Fruit fly (Drosophila melanogaster) whole organism, wandering third instar larva: ENCODE measurements around the gene CG14237.
A peak's percentile ranks its signal among the peaks of the same experiment; 100 is the strongest.

Source experiments
- Abd-B ChIP-seq: fragments of >200 bp; optimal IDR thresholded peaks from 2 replicates; lab custom pipeline; 2017; ENCODE audit warnings: missing biosample characterization, missing genetic modification characterization
- CG32264 ChIP-seq: fragments of 200-800 bp; sonication (Bioruptor generic); optimal IDR thresholded peaks from 2 replicates; lab custom pipeline; 2016; ENCODE audit warnings: missing biosample characterization, missing genetic modification characterization
- CG9705 ChIP-seq: fragments of 200-800 bp; sonication (Bioruptor generic); optimal IDR thresholded peaks from 2 replicates; lab custom pipeline; 2018; ENCODE audit warnings: missing biosample characterization, mild to moderate bottlenecking, missing genetic modification characterization
- CrebA ChIP-seq: fragments of 200-800 bp; sonication (Bioruptor generic); optimal IDR thresholded peaks from 2 replicates; lab custom pipeline; 2016; ENCODE audit warnings: missing biosample characterization, mild to moderate bottlenecking, missing genetic modification characterization, borderline replicate concordance
- Dfd ChIP-seq: fragments of >200 bp; optimal IDR thresholded peaks from 2 replicates; lab custom pipeline; 2017; ENCODE audit warnings: missing biosample characterization, missing genetic modification characterization
- Dif ChIP-seq: fragments of 200-275, 200-300 bp; sonication (Bioruptor generic); optimal IDR thresholded peaks from 2 replicates; lab custom pipeline; 2018; ENCODE audit warnings: missing biosample characterization, missing genetic modification characterization; ENCODE audit not compliant: partially characterized antibody
- GATAd ChIP-seq: sonication (Bioruptor generic); optimal IDR thresholded peaks from 2 replicates; lab custom pipeline; 2016; ENCODE audit warnings: missing biosample characterization, missing genetic modification characterization
- HLH106 ChIP-seq: fragments of 200-800 bp; optimal IDR thresholded peaks from 3 replicates; lab custom pipeline; 2019; ENCODE audit warnings: missing biosample characterization, mild to moderate bottlenecking, missing genetic modification characterization, moderate library complexity
- Hnf4 ChIP-seq: fragments of 200-800 bp; sonication (Bioruptor generic); optimal IDR thresholded peaks from 2 replicates; lab custom pipeline; 2016; ENCODE audit warnings: missing biosample characterization, mild to moderate bottlenecking, missing genetic modification characterization
- Hr78 ChIP-seq: fragments of >200 bp; optimal IDR thresholded peaks from 2 replicates; lab custom pipeline; 2017; ENCODE audit warnings: missing biosample characterization, missing genetic modification characterization
- Hr83 ChIP-seq: fragments of 200-300 bp; sonication (Bioruptor generic); optimal IDR thresholded peaks from 2 replicates; lab custom pipeline; 2016; ENCODE audit warnings: missing biosample characterization, mild to moderate bottlenecking, missing genetic modification characterization, moderate library complexity; ENCODE audit not compliant: poor library complexity, severe bottlenecking
- Jra ChIP-seq: sonication (Bioruptor generic); optimal IDR thresholded peaks from 2 replicates; lab custom pipeline; 2016; ENCODE audit warnings: missing biosample characterization, missing genetic modification characterization
- Mio ChIP-seq: sonication (Bioruptor generic); optimal IDR thresholded peaks from 2 replicates; lab custom pipeline; 2016; ENCODE audit warnings: missing biosample characterization, missing genetic modification characterization
- N ChIP-seq: fragments of >200 bp; optimal IDR thresholded peaks from 2 replicates; lab custom pipeline; 2018; ENCODE audit warnings: missing biosample characterization, missing external identifiers, missing genetic modification characterization
- OdsH ChIP-seq: fragments of 200-800 bp; sonication (Bioruptor generic); optimal IDR thresholded peaks from 2 replicates; lab custom pipeline; 2016; ENCODE audit warnings: missing biosample characterization, mild to moderate bottlenecking, missing genetic modification characterization
- Rel ChIP-seq, 2 experiments: fragments of 200-800 bp; sonication (Bioruptor generic) in 1 of 2; optimal IDR thresholded peaks; 2 replicates in 1 of 2; 3 replicates in 1 of 2; lab custom pipeline; 2016 to 2019; ENCODE audit warnings: mild to moderate bottlenecking in 2 of 2, missing biosample characterization in 2 of 2, missing genetic modification characterization in 2 of 2, moderate library complexity in 1 of 2
- Sp1 ChIP-seq: fragments of 200-800 bp; sonication (Bioruptor generic); optimal IDR thresholded peaks from 3 replicates; lab custom pipeline; 2019; ENCODE audit warnings: missing biosample characterization, mild to moderate bottlenecking, missing genetic modification characterization, moderate library complexity
- Vsx2 ChIP-seq: fragments of 200-300, 225-300 bp; sonication (Bioruptor generic); optimal IDR thresholded peaks from 2 replicates; lab custom pipeline; 2018; ENCODE audit warnings: missing biosample characterization, missing genetic modification characterization; ENCODE audit not compliant: partially characterized antibody
- br ChIP-seq: fragments of 200-800 bp; sonication (Bioruptor generic); optimal IDR thresholded peaks from 2 replicates; lab custom pipeline; 2016; ENCODE audit warnings: missing biosample characterization, missing genetic modification characterization
- brk ChIP-seq: fragments of 200-800 bp; sonication (Bioruptor generic); optimal IDR thresholded peaks from 2 replicates; lab custom pipeline; 2016; ENCODE audit warnings: missing biosample characterization, mild to moderate bottlenecking, missing genetic modification characterization
- dl ChIP-seq, 2 experiments: fragments of 175-275, 200-275 bp in 1 of 2; fragments of 200-275 bp in 1 of 2; sonication (Bioruptor generic); optimal IDR thresholded peaks; lab custom pipeline; 2018; ENCODE audit warnings: mild to moderate bottlenecking in 2 of 2, missing biosample characterization in 2 of 2, missing genetic modification characterization in 2 of 2, moderate library complexity in 2 of 2; ENCODE audit not compliant: partially characterized antibody in 2 of 2, insufficient read depth in 1 of 2
- dsf ChIP-seq: sonication (Bioruptor generic); optimal IDR thresholded peaks from 2 replicates; lab custom pipeline; 2016; ENCODE audit warnings: missing biosample characterization, missing genetic modification characterization, borderline replicate concordance
- fru ChIP-seq: fragments of 200-800 bp; sonication (Bioruptor generic); optimal IDR thresholded peaks from 3 replicates; lab custom pipeline; 2016; ENCODE audit warnings: missing biosample characterization, mild to moderate bottlenecking, missing genetic modification characterization
- h ChIP-seq: fragments of 200-800 bp; sonication (Bioruptor generic); optimal IDR thresholded peaks from 3 replicates; lab custom pipeline; 2016; ENCODE audit warnings: missing biosample characterization, mild to moderate bottlenecking, missing genetic modification characterization
- jim ChIP-seq: fragments of 175-275, 200-325 bp; sonication (Bioruptor generic); optimal IDR thresholded peaks from 2 replicates; lab custom pipeline; 2016; ENCODE audit warnings: missing biosample characterization, mild to moderate bottlenecking, missing genetic modification characterization
- pan ChIP-seq: fragments of >200 bp; optimal IDR thresholded peaks from 2 replicates; lab custom pipeline; 2017
- psq ChIP-seq: fragments of 200-800 bp; sonication (Bioruptor generic); optimal IDR thresholded peaks from 3 replicates; lab custom pipeline; 2017; ENCODE audit warnings: missing biosample characterization, mild to moderate bottlenecking, missing genetic modification characterization, moderate library complexity
- rgr ChIP-seq: fragments of 200-800 bp; sonication (Bioruptor generic); optimal IDR thresholded peaks from 3 replicates; lab custom pipeline; 2016; ENCODE audit warnings: missing biosample characterization, mild to moderate bottlenecking, missing genetic modification characterization
- sv ChIP-seq: fragments of 200-800 bp; sonication (Bioruptor generic); optimal IDR thresholded peaks from 3 replicates; lab custom pipeline; 2016; ENCODE audit warnings: missing biosample characterization, missing genetic modification characterization
- woc ChIP-seq: sonication (Bioruptor generic); optimal IDR thresholded peaks from 2 replicates; lab custom pipeline; 2016; ENCODE audit warnings: missing biosample characterization, mild to moderate bottlenecking, missing genetic modification characterization

Gene CG14237

dm6 chr3R:26461226-26461805 is 4.6 kb downstream of the CG14237 start, which contains the start of gene CG5455:
TSS of gene CG5455 (plus strand) at chr3R:26461527.
- TF ChIP-seq br (GFP tag; lab: Kevin White, UChicago) (peak; percentile 33), rgr (peak; percentile 50), Jra (GFP tag; lab: Kevin White, UChicago) (peak; percentile 26), CG9705 (GFP tag; lab: Kevin White, UChicago) (no peak), OdsH (peak; percentile 28), Dif (GFP tag; lab: Kevin White, UChicago) (peak; percentile 1), fru (GFP tag; lab: Kevin White, UChicago) (peak; percentile 24), h (GFP tag; lab: Kevin White, UChicago) (peak; percentile 67), Mio (GFP tag; lab: Kevin White, UChicago) (no peak), Abd-B (GFP tag; lab: Kevin White, UChicago) (no peak), brk (GFP tag; lab: Kevin White, UChicago) (no peak)

dm6 chr3R:26462173-26462959 is 5.7 kb downstream of the CG14237 start:
- TF ChIP-seq Dfd (GFP tag; lab: Kevin White, UChicago) (no peak), Rel (GFP tag; optimal IDR thresholded peaks at IDR 0.05; lab: Kevin White, UChicago) (no peak), Rel (tag; optimal IDR thresholded peaks at IDR 0.05; lab: Kevin White, UChicago) (no peak), pan (no peak), dsf (GFP tag; lab: Kevin White, UChicago) (no peak), HLH106 (tag; lab: Kevin White, UChicago) (no peak)

dm6 chr3R:26463146-26463545 is 6.5 kb downstream of the CG14237 start:
- TF ChIP-seq dl (GFP tag; optimal IDR thresholded peaks at IDR 0.05; lab: Kevin White, UChicago; ENCODE audit: insufficient read depth in 1 of 2, partially characterized antibody in 2 of 2) = no peak
- TF ChIP-seq OdsH = no peak
- TF ChIP-seq GATAd = no peak
- TF ChIP-seq woc (GFP tag; lab: Kevin White, UChicago) = no peak
- no peak for TF ChIP-seq brk (GFP tag; lab: Kevin White, UChicago)
- no peak for TF ChIP-seq h (GFP tag; lab: Kevin White, UChicago)
- no peak for TF ChIP-seq sv (GFP tag; lab: Kevin White, UChicago)
- TF ChIP-seq CrebA = no peak
- TF ChIP-seq fru (GFP tag; lab: Kevin White, UChicago) = no peak
- no peak for TF ChIP-seq Hr83
- no peak for TF ChIP-seq Sp1 (GFP tag; lab: Kevin White, UChicago)
- TF ChIP-seq Abd-B (GFP tag; lab: Kevin White, UChicago) = no peak
- no peak for TF ChIP-seq psq (GFP tag; lab: Kevin White, UChicago)
- no peak for TF ChIP-seq Hr78 (GFP tag; lab: Kevin White, UChicago)
- no peak for TF ChIP-seq jim (GFP tag; lab: Kevin White, UChicago)
- no peak for TF ChIP-seq Vsx2 (GFP tag; lab: Kevin White, UChicago)
- TF ChIP-seq CG32264 = no peak
- TF ChIP-seq dsf (GFP tag; lab: Kevin White, UChicago) = no peak

- TF ChIP-seq OdsH = no peak
Measured at dm6 chr3R:26463558-26463957, 6.9 kb downstream of the CG14237 start.

dm6 chr3R:26464370-26464769 is 7.7 kb downstream of the CG14237 start:
- no peak for TF ChIP-seq Hr83
- TF ChIP-seq OdsH = no peak
- no peak for TF ChIP-seq HLH106 (tag; lab: Kevin White, UChicago)
- TF ChIP-seq N = no peak
- peak; percentile 21 for TF ChIP-seq Hnf4 (GFP tag; lab: Kevin White, UChicago)
